Worm (Caenorhabditis elegans) whole organism, late embryonic: ENCODE measurements around the gene ctps-1.

ENCODE experiments used
- F13H6.1 ChIP-seq: sonication (generic microtip); optimal IDR thresholded peaks from 2 replicates; lab custom pipeline; 2016; ENCODE audit warnings: missing genetic modification characterization, missing compliant biosample characterization
- ama-1 ChIP-seq: fragments of 150-350 bp; optimal IDR thresholded peaks from 2 replicates; lab custom pipeline; 2014
- dve-1 ChIP-seq: sonication (generic microtip); optimal IDR thresholded peaks from 2 replicates; lab custom pipeline; 2017; ENCODE audit warnings: antibody characterized with exemption, mild to moderate bottlenecking, missing genetic modification characterization, missing compliant biosample characterization
- elt-2 ChIP-seq: sonication (generic microtip); optimal IDR thresholded peaks from 2 replicates; lab custom pipeline; 2016; ENCODE audit warnings: missing genetic modification reagents, missing genetic modification characterization, missing compliant biosample characterization
- nhr-11 ChIP-seq: fragments of 150-350 bp; optimal IDR thresholded peaks from 2 replicates; lab custom pipeline; 2014; ENCODE audit warnings: missing biosample characterization, missing genetic modification characterization
- nhr-232 ChIP-seq: sonication (generic microtip); optimal IDR thresholded peaks from 2 replicates; lab custom pipeline; 2016; ENCODE audit warnings: missing genetic modification characterization, missing compliant biosample characterization
- pha-2 ChIP-seq: sonication (generic microtip); optimal IDR thresholded peaks from 2 replicates; lab custom pipeline; 2017; ENCODE audit warnings: mild to moderate bottlenecking, missing genetic modification characterization, missing compliant biosample characterization
- pqm-1 ChIP-seq: sonication (generic microtip); optimal IDR thresholded peaks from 2 replicates; lab custom pipeline; 2016; ENCODE audit warnings: missing genetic modification characterization, missing compliant biosample characterization

DNA sequence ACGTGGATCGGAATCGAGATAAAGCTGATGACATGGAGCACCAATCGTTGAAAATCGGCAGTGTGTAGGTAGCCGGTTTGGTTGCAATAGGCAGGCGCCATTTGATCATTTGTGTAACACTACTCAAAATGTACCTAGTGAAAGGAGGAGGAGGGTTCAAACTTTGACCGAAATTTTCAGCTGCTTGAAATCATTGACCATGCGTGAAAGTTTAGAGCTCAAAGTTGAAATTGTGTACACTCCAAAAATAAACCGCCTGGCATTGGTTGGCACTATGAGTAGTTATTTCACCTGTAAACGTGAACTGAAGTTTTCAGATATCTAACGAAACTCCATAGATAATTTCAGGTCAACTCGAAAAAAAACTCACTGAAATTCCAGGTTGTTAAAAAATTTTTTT, 37.2 kb downstream of the ctps-1 start, which contains the start of gene srh-215:
- TF ChIP-seq elt-2 (tag; lab: Kevin White, UChicago): no peak
- TF ChIP-seq nhr-232 (tag; lab: Kevin White, UChicago): no peak
- TF ChIP-seq F13H6.1 (tag; lab: Kevin White, UChicago): no peak
- no peak for TF ChIP-seq nhr-11 (tag; lab: Kevin White, UChicago)
- TF ChIP-seq pha-2 (tag; lab: Kevin White, UChicago): no peak
- TF ChIP-seq dve-1 (tag; lab: Kevin White, UChicago): no peak
- TF ChIP-seq pqm-1: no peak
- TF ChIP-seq ama-1: no peak
